Worm (Caenorhabditis elegans) whole organism, L1 larva: ENCODE results near the gene Y43F8B.7.

Source experiments
- C34B4.2 ChIP-seq: sonication (generic microtip); optimal IDR thresholded peaks from 2 replicates; lab custom pipeline; 2017; ENCODE audit warnings: mild to moderate bottlenecking, missing genetic modification characterization, missing compliant biosample characterization
- blmp-1 ChIP-seq: fragments of 150-350 bp; optimal IDR thresholded peaks from 2 replicates; lab custom pipeline; 2014; ENCODE audit warnings: missing biosample characterization, missing genetic modification characterization
- ceh-82 ChIP-seq, 3 experiments: fragments of 150-350 bp in 1 of 3; sonication (generic microtip) in 2 of 3; optimal IDR thresholded peaks; 2 replicates each; lab custom pipeline; 2014 to 2017; ENCODE audit warnings: missing biosample characterization in 3 of 3, missing genetic modification characterization in 3 of 3
- dpl-1 ChIP-seq, 3 experiments: fragments of 150-350 bp in 2 of 3; sonication (generic microtip) in 1 of 3; optimal IDR thresholded peaks; 2 replicates each; lab custom pipeline; 2014 to 2017; ENCODE audit warnings: missing biosample characterization in 3 of 3, missing genetic modification characterization in 3 of 3, missing genetic modification reagents in 3 of 3
- efl-1 ChIP-seq, 4 experiments: fragments of 150-350 bp; optimal IDR thresholded peaks in 3 of 4; peaks in 1 of 4; 1 replicate in 1 of 4; 2 replicates in 3 of 4; lab custom pipeline; 2014; ENCODE audit warnings: missing biosample characterization in 2 of 4, missing genetic modification characterization in 2 of 4, missing genetic modification reagents in 2 of 4
- efl-3 ChIP-seq: fragments of 200-800 bp; sonication (Bioruptor generic); optimal IDR thresholded peaks from 2 replicates; lab custom pipeline; 2018; ENCODE audit warnings: mild to moderate bottlenecking, missing genetic modification characterization, missing compliant biosample characterization
- elt-2 ChIP-seq: sonication (generic microtip); optimal IDR thresholded peaks from 2 replicates; lab custom pipeline; 2016; ENCODE audit warnings: missing genetic modification characterization, mild to moderate bottlenecking, inconsistent platforms, missing compliant biosample characterization, missing genetic modification reagents
- elt-3 ChIP-seq, 6 experiments: fragments of 150-350 bp in 1 of 6; sonication (generic microtip); optimal IDR thresholded peaks; 2 replicates each; lab custom pipeline; 2017 to 2018; ENCODE audit warnings: missing biosample characterization in 6 of 6, missing genetic modification characterization in 6 of 6, inconsistent platforms in 1 of 6
- ets-5 ChIP-seq: fragments of 200-800 bp; sonication (Bioruptor generic); IDR thresholded peaks from 2 replicates; pipeline ENCODE4 v1.3.6; 2022; ENCODE audit warnings: missing genetic modification characterization, missing compliant biosample characterization
- fkh-4 ChIP-seq: sonication (generic microtip); optimal IDR thresholded peaks from 2 replicates; lab custom pipeline; 2016; ENCODE audit warnings: missing compliant biosample characterization, missing genetic modification characterization, borderline replicate concordance
- fkh-8 ChIP-seq: sonication (generic microtip); optimal IDR thresholded peaks from 2 replicates; lab custom pipeline; 2016; ENCODE audit warnings: mild to moderate bottlenecking, missing genetic modification characterization, missing compliant biosample characterization
- fos-1 ChIP-seq: fragments of 150-350 bp; optimal IDR thresholded peaks from 2 replicates; lab custom pipeline; 2014; ENCODE audit warnings: missing biosample characterization, missing genetic modification characterization
- grh-1 ChIP-seq: fragments of 200-800 bp; sonication (Bioruptor generic); IDR thresholded peaks from 2 replicates; pipeline ENCODE4 v1.3.6; 2022; ENCODE audit warnings: missing genetic modification reagents, missing genetic modification characterization, missing compliant biosample characterization
- hlh-17 ChIP-seq: fragments of 200-800 bp; sonication (Bioruptor generic); optimal IDR thresholded peaks from 2 replicates; lab custom pipeline; 2018; ENCODE audit warnings: missing genetic modification characterization, mild to moderate bottlenecking, missing compliant biosample characterization, moderate library complexity, borderline replicate concordance
- isw-1 ChIP-seq: fragments of 200-800 bp; sonication (Bioruptor generic); IDR thresholded peaks from 2 replicates; pipeline ENCODE4 v1.3.6; 2022; ENCODE audit warnings: missing genetic modification characterization, missing compliant biosample characterization
- jun-1 ChIP-seq: fragments of 150-350 bp; optimal IDR thresholded peaks from 2 replicates; lab custom pipeline; 2014; ENCODE audit warnings: missing biosample characterization, missing genetic modification reagents, missing genetic modification characterization
- lin-13 ChIP-seq: fragments of 150-350 bp; optimal IDR thresholded peaks from 2 replicates; lab custom pipeline; 2014; ENCODE audit warnings: missing biosample characterization, missing genetic modification reagents, missing genetic modification characterization
- lin-14 ChIP-seq: fragments of 200-800 bp; sonication (Bioruptor generic); optimal IDR thresholded peaks from 2 replicates; lab custom pipeline; 2018; ENCODE audit warnings: mild to moderate bottlenecking, missing genetic modification characterization, moderate library complexity, missing compliant biosample characterization
- lin-15B ChIP-seq: fragments of 150-350 bp; sonication (generic microtip); optimal IDR thresholded peaks from 3 replicates; lab custom pipeline; 2014; ENCODE audit warnings: missing biosample characterization, missing genetic modification characterization
- lin-35 ChIP-seq, 2 experiments: fragments of 150-350 bp; optimal IDR thresholded peaks; 2 replicates each; lab custom pipeline; 2014; ENCODE audit warnings: missing biosample characterization in 2 of 2, missing genetic modification characterization in 2 of 2, missing genetic modification reagents in 2 of 2
- lin-39 ChIP-seq: fragments of 150-350 bp; optimal IDR thresholded peaks from 2 replicates; lab custom pipeline; 2014; ENCODE audit warnings: missing biosample characterization, missing genetic modification reagents, missing genetic modification characterization
- lir-3 ChIP-seq: sonication (generic microtip); optimal IDR thresholded peaks from 2 replicates; lab custom pipeline; 2016; ENCODE audit warnings: mild to moderate bottlenecking, missing genetic modification characterization, moderate library complexity, missing compliant biosample characterization; ENCODE audit not compliant: poor library complexity
- mab-9 ChIP-seq: fragments of 200-800 bp; sonication (Bioruptor generic); IDR thresholded peaks from 2 replicates; pipeline ENCODE4 v1.3.6; 2022; ENCODE audit warnings: missing genetic modification reagents, missing genetic modification characterization, missing compliant biosample characterization
- mdl-1 ChIP-seq, 2 experiments: fragments of 150-350 bp; optimal IDR thresholded peaks; 2 replicates each; lab custom pipeline; 2014 to 2017; ENCODE audit warnings: missing biosample characterization in 2 of 2, missing genetic modification characterization in 2 of 2, inconsistent platforms in 1 of 2
- mep-1 ChIP-seq: fragments of 150-350 bp; optimal IDR thresholded peaks from 2 replicates; lab custom pipeline; 2014; ENCODE audit warnings: missing biosample characterization, missing genetic modification characterization
- nhr-12 ChIP-seq: sonication (generic microtip); optimal IDR thresholded peaks from 2 replicates; lab custom pipeline; 2017; ENCODE audit warnings: missing biosample characterization, missing genetic modification characterization
- nhr-19 ChIP-seq: fragments of 200-800 bp; sonication (Bioruptor generic); conservative IDR thresholded peaks from 2 replicates; pipeline ENCODE4 v1.3.6; 2022; ENCODE audit warnings: missing genetic modification characterization, missing compliant biosample characterization
- nhr-20 ChIP-seq: sonication (generic microtip); optimal IDR thresholded peaks from 2 replicates; lab custom pipeline; 2016; ENCODE audit warnings: mild to moderate bottlenecking, missing genetic modification characterization, missing compliant biosample characterization
- nhr-237 ChIP-seq: fragments of 150-350 bp; optimal IDR thresholded peaks from 2 replicates; lab custom pipeline; 2014; ENCODE audit warnings: missing biosample characterization, missing genetic modification characterization
- nhr-47 ChIP-seq: sonication (generic microtip); optimal IDR thresholded peaks from 2 replicates; lab custom pipeline; 2016; ENCODE audit warnings: mild to moderate bottlenecking, missing genetic modification characterization, moderate library complexity, missing compliant biosample characterization
- nhr-71 ChIP-seq: sonication (generic microtip); optimal IDR thresholded peaks from 2 replicates; lab custom pipeline; 2016; ENCODE audit warnings: mild to moderate bottlenecking, missing genetic modification characterization, moderate library complexity, missing compliant biosample characterization
- nhr-76 ChIP-seq: sonication (generic microtip); optimal IDR thresholded peaks from 2 replicates; lab custom pipeline; 2017; ENCODE audit warnings: missing biosample characterization, missing genetic modification characterization
- nhr-84 ChIP-seq: sonication (generic microtip); optimal IDR thresholded peaks from 2 replicates; lab custom pipeline; 2017; ENCODE audit warnings: missing biosample characterization, missing genetic modification characterization
- nhr-85 ChIP-seq: sonication (generic microtip); peaks from one replicate; lab custom pipeline; 2016; ENCODE audit warnings: missing genetic modification characterization, inconsistent platforms, missing compliant biosample characterization
- nhr-90 ChIP-seq: sonication (generic microtip); optimal IDR thresholded peaks from 2 replicates; lab custom pipeline; 2016; ENCODE audit warnings: mild to moderate bottlenecking, missing genetic modification characterization, missing compliant biosample characterization; ENCODE audit not compliant: poor library complexity
- pag-3 ChIP-seq: sonication (generic microtip); optimal IDR thresholded peaks from 2 replicates; lab custom pipeline; 2017; ENCODE audit warnings: missing genetic modification characterization, mild to moderate bottlenecking, missing compliant biosample characterization, antibody characterized with exemption, borderline replicate concordance; ENCODE audit not compliant: insufficient read depth
- pqm-1 ChIP-seq: sonication (generic microtip); optimal IDR thresholded peaks from 3 replicates; lab custom pipeline; 2017; ENCODE audit warnings: missing biosample characterization, missing genetic modification characterization
- snu-23 ChIP-seq: sonication (generic microtip); optimal IDR thresholded peaks from 2 replicates; lab custom pipeline; 2016; ENCODE audit warnings: missing genetic modification characterization, missing compliant biosample characterization
- unc-130 ChIP-seq: fragments of 150-350 bp; optimal IDR thresholded peaks from 2 replicates; lab custom pipeline; 2017; ENCODE audit warnings: missing biosample characterization, missing genetic modification characterization, inconsistent platforms
- unc-98 ChIP-seq: fragments of 200-800 bp; sonication (Bioruptor generic); IDR thresholded peaks from 2 replicates; pipeline ENCODE4 v1.3.6; 2022; ENCODE audit warnings: missing genetic modification characterization, missing compliant biosample characterization
- vab-15 ChIP-seq: sonication (generic microtip); optimal IDR thresholded peaks from 2 replicates; lab custom pipeline; 2017; ENCODE audit warnings: missing genotype, mild to moderate bottlenecking, missing genetic modification characterization, missing compliant biosample characterization
- ztf-11 ChIP-seq, 2 experiments: sonication (generic microtip); optimal IDR thresholded peaks; 2 replicates each; lab custom pipeline; 2016 to 2017; ENCODE audit warnings: missing genetic modification characterization in 2 of 2, missing biosample characterization in 1 of 2, missing compliant biosample characterization in 1 of 2

The Y43F8B.7 gene

ce11 chrV:19524569-19524968, 34.0 kb downstream of the Y43F8B.7 start:
- no peak for TF ChIP-seq C34B4.2 (tag; lab: Kevin White, UChicago)
- no peak for TF ChIP-seq nhr-237
- peak; percentile 3 for TF ChIP-seq elt-2
- TF ChIP-seq lin-14 (GFP tag; lab: Kevin White, UChicago), result peak; percentile 67
- no peak for TF ChIP-seq vab-15
- peak; percentile 59 for TF ChIP-seq nhr-71 (tag; lab: Kevin White, UChicago)
- TF ChIP-seq nhr-47, result peak; percentile 19
- TF ChIP-seq grh-1, result no peak
- no peak for TF ChIP-seq mep-1 (tag; lab: Kevin White, UChicago)
- TF ChIP-seq nhr-84 (tag; lab: Kevin White, UChicago), result no peak
- TF ChIP-seq blmp-1 (tag; lab: Kevin White, UChicago), result peak; percentile 54
- TF ChIP-seq nhr-20 (tag; lab: Kevin White, UChicago), result peak; percentile 23
- TF ChIP-seq isw-1 (GFP tag; lab: Robert Waterston, UW), result no peak
- no peak for TF ChIP-seq ceh-82 (tag; optimal IDR thresholded peaks at IDR 0.05; lab: Kevin White, UChicago)
- no peak for TF ChIP-seq efl-3
- no peak for TF ChIP-seq elt-3 (tag; optimal IDR thresholded peaks at IDR 0.05; lab: Kevin White, UChicago)
- no peak for TF ChIP-seq ztf-11 (tag; optimal IDR thresholded peaks at IDR 0.05; lab: Kevin White, UChicago)
- TF ChIP-seq mdl-1 (tag; optimal IDR thresholded peaks at IDR 0.05; lab: Kevin White, UChicago), result peak in 1 of 2 experiments; percentile 76
- no peak for TF ChIP-seq lir-3 (tag; lab: Kevin White, UChicago)
- no peak for TF ChIP-seq unc-98 (GFP tag; lab: Robert Waterston, UW)
- TF ChIP-seq nhr-76 (tag; lab: Kevin White, UChicago), result no peak
- TF ChIP-seq lin-35 (GFP tag; optimal IDR thresholded peaks at IDR 0.05; lab: Kevin White, UChicago), result peak in 1 of 2 experiments; percentile 5
- TF ChIP-seq fos-1 (tag; lab: Kevin White, UChicago), result no peak
- TF ChIP-seq fkh-8 (tag; lab: Kevin White, UChicago), result peak; percentile 43
- TF ChIP-seq nhr-90, result no peak
- no peak for TF ChIP-seq efl-1 (optimal IDR thresholded peaks at IDR 0.05; lab: Kevin White, UChicago)
- TF ChIP-seq efl-1 (GFP tag; optimal IDR thresholded peaks at IDR 0.05 in 1 of 2; lab: Kevin White, UChicago), result peak in 1 of 2 experiments; percentile 84
- peak; percentile 39 for TF ChIP-seq nhr-19 (GFP tag; lab: Robert Waterston, UW)
- no peak for TF ChIP-seq lin-39 (tag; lab: Kevin White, UChicago)

- peak; percentile 23 for TF ChIP-seq lin-14 (GFP tag; lab: Kevin White, UChicago)
- TF ChIP-seq nhr-85, result peak; percentile 84
- no peak for TF ChIP-seq isw-1 (GFP tag; lab: Robert Waterston, UW)
- TF ChIP-seq elt-2, result no peak
- no peak for TF ChIP-seq unc-98 (GFP tag; lab: Robert Waterston, UW)
- no peak for TF ChIP-seq hlh-17 (GFP tag; lab: Kevin White, UChicago)
- peak; percentile 24 for TF ChIP-seq nhr-71 (tag; lab: Kevin White, UChicago)
- no peak for TF ChIP-seq nhr-237
- peak; percentile 9 for TF ChIP-seq nhr-20 (tag; lab: Kevin White, UChicago)
- no peak for TF ChIP-seq ets-5
- TF ChIP-seq unc-130 (tag; lab: Kevin White, UChicago), result no peak
- no peak for TF ChIP-seq lin-15B
- TF ChIP-seq lin-13 (GFP tag; lab: Kevin White, UChicago), result no peak
- TF ChIP-seq dpl-1 (GFP tag; optimal IDR thresholded peaks at IDR 0.05; lab: Kevin White, UChicago), result no peak
- no peak for TF ChIP-seq fkh-4 (tag; lab: Kevin White, UChicago)
- no peak for TF ChIP-seq snu-23 (GFP tag; lab: Kevin White, UChicago)
- peak in 1 of 6 experiments; percentile 8 for TF ChIP-seq elt-3 (tag; optimal IDR thresholded peaks at IDR 0.05; lab: Kevin White, UChicago)
- no peak for TF ChIP-seq pqm-1 (tag; lab: Kevin White, UChicago)
- TF ChIP-seq nhr-12, result no peak
- no peak for TF ChIP-seq vab-15
- no peak for TF ChIP-seq mab-9 (GFP tag; lab: Robert Waterston, UW)
- no peak for TF ChIP-seq jun-1 (tag; lab: Kevin White, UChicago)
- no peak for TF ChIP-seq mep-1 (tag; lab: Kevin White, UChicago)
- TF ChIP-seq nhr-19 (GFP tag; lab: Robert Waterston, UW), result peak; percentile 67
- TF ChIP-seq pag-3 (tag; lab: Kevin White, UChicago), result no peak
- TF ChIP-seq blmp-1 (tag; lab: Kevin White, UChicago), result peak; percentile 16
These were observed 35.6 kb downstream of the Y43F8B.7 start for ce11 chrV:19526197-19526596.
